Fruit fly (Drosophila melanogaster): ENCODE measurements around the gene CG14563.

Gene CG14563

dm6 chr3L:21830125-21830524 is 12.1 kb downstream of the CG14563 start:
- TF ChIP-seq CG4496 (GFP tag; IDR thresholded peaks at IDR 0.05), result no peak
- TF ChIP-seq gl (tag; optimal IDR thresholded peaks at IDR 0.05), result no peak
- TF ChIP-seq CG34367 (tag; optimal IDR thresholded peaks at IDR 0.05), result no peak
- TF ChIP-seq CG17806 (tag; optimal IDR thresholded peaks at IDR 0.05), result no peak
- no peak for TF ChIP-seq CG32121 (GFP tag; IDR thresholded peaks at IDR 0.05)
- no peak for TF ChIP-seq EcR (GFP tag; optimal IDR thresholded peaks at IDR 0.05)
- TF ChIP-seq CG12605 (GFP tag; IDR thresholded peaks at IDR 0.05), result no peak
- TF ChIP-seq Pif1A (GFP tag; optimal IDR thresholded peaks at IDR 0.05), result no peak
- TF ChIP-seq CG15710 (tag; optimal IDR thresholded peaks at IDR 0.05), result no peak
- no peak for TF ChIP-seq fd96Ca (GFP tag; IDR thresholded peaks at IDR 0.05)
- TF ChIP-seq CG9948 (tag; optimal IDR thresholded peaks at IDR 0.05), result no peak
- no peak for TF ChIP-seq CG10348 (GFP tag; IDR thresholded peaks at IDR 0.05)

- TF ChIP-seq CG10348 (GFP tag; IDR thresholded peaks at IDR 0.05), result no peak
- TF ChIP-seq CG9948 (tag; optimal IDR thresholded peaks at IDR 0.05), result peak; percentile 9
- TF ChIP-seq CG34367 (tag; optimal IDR thresholded peaks at IDR 0.05), result peak; percentile 47
- no peak for TF ChIP-seq CG14655 (GFP tag; optimal IDR thresholded peaks at IDR 0.05)
- peak; percentile 60 for TF ChIP-seq Ets98B (GFP tag; IDR thresholded peaks at IDR 0.05)
- TF ChIP-seq gl (tag; optimal IDR thresholded peaks at IDR 0.05), result no peak
- TF ChIP-seq Snoo (tag; optimal IDR thresholded peaks at IDR 0.05), result no peak
- no peak for TF ChIP-seq CG13204 (GFP tag; optimal IDR thresholded peaks at IDR 0.05)
- peak; percentile 65 for TF ChIP-seq CG12605 (GFP tag; IDR thresholded peaks at IDR 0.05)
- no peak for TF ChIP-seq EcR (GFP tag; optimal IDR thresholded peaks at IDR 0.05)
- no peak for TF ChIP-seq D1 (tag; optimal IDR thresholded peaks at IDR 0.05)
- peak; percentile 41 for TF ChIP-seq CG15710 (tag; optimal IDR thresholded peaks at IDR 0.05)
- peak; percentile 78 for TF ChIP-seq CG4496 (GFP tag; IDR thresholded peaks at IDR 0.05)
- TF ChIP-seq Pif1B (GFP tag; optimal IDR thresholded peaks at IDR 0.05), result no peak
- TF ChIP-seq rn (GFP tag; IDR thresholded peaks at IDR 0.05), result peak; percentile 62
- TF ChIP-seq fd96Ca (GFP tag; IDR thresholded peaks at IDR 0.05), result no peak
- TF ChIP-seq Pif1A (GFP tag; optimal IDR thresholded peaks at IDR 0.05), result no peak
- TF ChIP-seq CG17806 (tag; optimal IDR thresholded peaks at IDR 0.05), result peak; percentile 61
- peak; percentile 56 for TF ChIP-seq CG8159 (tag; optimal IDR thresholded peaks at IDR 0.05)
- TF ChIP-seq CG8301 (tag; optimal IDR thresholded peaks at IDR 0.05), result peak; percentile 55
- TF ChIP-seq CG32121 (GFP tag; IDR thresholded peaks at IDR 0.05), result peak; percentile 68
These were observed 14.0 kb downstream of the CG14563 start, which contains the start of gene CG32448 for dm6 chr3L:21828177-21828589. Gene CG32448 (minus strand): TSS chr3L:21828480.

- TF ChIP-seq CG10348 (GFP tag; IDR thresholded peaks at IDR 0.05) (no peak), Pif1B (GFP tag; optimal IDR thresholded peaks at IDR 0.05) (no peak), CG9948 (tag; optimal IDR thresholded peaks at IDR 0.05) (no peak), CG17806 (tag; optimal IDR thresholded peaks at IDR 0.05) (no peak), rn (GFP tag; IDR thresholded peaks at IDR 0.05) (no peak), D1 (tag; optimal IDR thresholded peaks at IDR 0.05) (no peak), CG14655 (GFP tag; optimal IDR thresholded peaks at IDR 0.05) (no peak), Snoo (tag; optimal IDR thresholded peaks at IDR 0.05) (no peak), CG15710 (tag; optimal IDR thresholded peaks at IDR 0.05) (no peak), CG8159 (tag; optimal IDR thresholded peaks at IDR 0.05) (no peak), gl (tag; optimal IDR thresholded peaks at IDR 0.05) (no peak), CG32121 (GFP tag; IDR thresholded peaks at IDR 0.05) (no peak), CG4496 (GFP tag; IDR thresholded peaks at IDR 0.05) (no peak), Pif1A (GFP tag; optimal IDR thresholded peaks at IDR 0.05) (no peak), CG13204 (GFP tag; optimal IDR thresholded peaks at IDR 0.05) (no peak), CG8301 (tag; optimal IDR thresholded peaks at IDR 0.05) (no peak), CG12605 (GFP tag; IDR thresholded peaks at IDR 0.05) (no peak)
These were observed 15.1 kb downstream of the CG14563 start for dm6 chr3L:21827130-21827529.

dm6 chr3L:21824725-21825353 is 17.3 kb downstream of the CG14563 start, which contains the start of gene eIF2A:
Gene eIF2A (plus strand): TSS chr3L:21824740.
- TF ChIP-seq Pif1A (GFP tag; optimal IDR thresholded peaks at IDR 0.05), result no peak
- no peak for TF ChIP-seq CG34367 (tag; optimal IDR thresholded peaks at IDR 0.05)
- peak; percentile 32; the same call in 1 of the 2 replicates for TF ChIP-seq CG12605 (GFP tag; IDR thresholded peaks at IDR 0.05)
- TF ChIP-seq CG9948 (tag; optimal IDR thresholded peaks at IDR 0.05), result no peak
- no peak for TF ChIP-seq CG8301 (tag; optimal IDR thresholded peaks at IDR 0.05)
- peak; percentile 38; the same call in 1 of the 3 replicates for TF ChIP-seq fd96Ca (GFP tag; IDR thresholded peaks at IDR 0.05)
- TF ChIP-seq Pif1B (GFP tag; optimal IDR thresholded peaks at IDR 0.05), result no peak
- no peak for TF ChIP-seq CG8159 (tag; optimal IDR thresholded peaks at IDR 0.05)
- peak; percentile 56; the same call in 2 of the 3 replicates for TF ChIP-seq CG4496 (GFP tag; IDR thresholded peaks at IDR 0.05)
- TF ChIP-seq Ets98B (GFP tag; IDR thresholded peaks at IDR 0.05), result peak; percentile 56
- no peak for TF ChIP-seq CG13204 (GFP tag; optimal IDR thresholded peaks at IDR 0.05)
- TF ChIP-seq CG10348 (GFP tag; IDR thresholded peaks at IDR 0.05), result no peak
- peak; percentile 2 for TF ChIP-seq gl (tag; optimal IDR thresholded peaks at IDR 0.05)
- TF ChIP-seq D1 (tag; optimal IDR thresholded peaks at IDR 0.05), result no peak
- TF ChIP-seq CG17806 (tag; optimal IDR thresholded peaks at IDR 0.05), result peak; percentile 17
- TF ChIP-seq EcR (GFP tag; optimal IDR thresholded peaks at IDR 0.05), result peak; percentile 36
- no peak for TF ChIP-seq rn (GFP tag; IDR thresholded peaks at IDR 0.05)
- TF ChIP-seq CG15710 (tag; optimal IDR thresholded peaks at IDR 0.05), result peak; percentile 17
- peak; percentile 51 for TF ChIP-seq Snoo (tag; optimal IDR thresholded peaks at IDR 0.05)
- TF ChIP-seq CG14655 (GFP tag; optimal IDR thresholded peaks at IDR 0.05), result no peak
- 0 out of 2 replicates have a peak, but pooled peaks have one; percentile 28 for TF ChIP-seq CG32121 (GFP tag; IDR thresholded peaks at IDR 0.05)

- TF ChIP-seq CG12605 (GFP tag; IDR thresholded peaks at IDR 0.05) (peak; percentile 56), CG8301 (tag; optimal IDR thresholded peaks at IDR 0.05) (no peak), CG4496 (GFP tag; IDR thresholded peaks at IDR 0.05) (0 out of 3 replicates have a peak, but pooled peaks have one; percentile 21), EcR (GFP tag; optimal IDR thresholded peaks at IDR 0.05) (peak; percentile 4), CG15710 (tag; optimal IDR thresholded peaks at IDR 0.05) (no peak), CG13204 (GFP tag; optimal IDR thresholded peaks at IDR 0.05) (no peak), fd96Ca (GFP tag; IDR thresholded peaks at IDR 0.05) (no peak), CG8159 (tag; optimal IDR thresholded peaks at IDR 0.05) (peak; percentile 16), Ets98B (GFP tag; IDR thresholded peaks at IDR 0.05) (no peak)
These were observed 18.9 kb downstream of the CG14563 start, which contains the start of gene CG7407 for dm6 chr3L:21823236-21823635. Gene CG7407 (plus strand): TSS chr3L:21823461.

Data from whole organism, pupa.